Fruit fly (Drosophila melanogaster) S2 (cell line): Measurements from ENCODE around the gene CG31855.

Experiments
- CG8478 ChIP-seq: fragments of >200 bp; optimal IDR thresholded peaks from 2 replicates; lab custom pipeline; 2018
- CTCF ChIP-seq, 2 experiments: fragments of >200 bp; optimal IDR thresholded peaks; 2 replicates each; lab custom pipeline; 2018

- TF ChIP-seq CG8478: no peak
- no peak for TF ChIP-seq CTCF (optimal IDR thresholded peaks at IDR 0.05; lab: Kevin White, UChicago)
These were observed 43.2 kb downstream of the CG31855 start, which contains the start of gene Flad2 for dm6 chr2L:13412219-13412618.
